Worm (Caenorhabditis elegans) whole organism, L2 larva: ENCODE measurements around the gene W09D6.5.

Experiments
- R02D3.7 ChIP-seq: fragments of 150-350 bp; optimal IDR thresholded peaks from 2 replicates; lab custom pipeline; 2014; ENCODE audit warnings: missing biosample characterization, missing genetic modification characterization
- alr-1 ChIP-seq: fragments of 150-350 bp; optimal IDR thresholded peaks from 2 replicates; lab custom pipeline; 2014; ENCODE audit warnings: missing biosample characterization, missing genetic modification characterization
- ceh-82 ChIP-seq: fragments of 150-350 bp; optimal IDR thresholded peaks from 2 replicates; lab custom pipeline; 2014; ENCODE audit warnings: missing biosample characterization, missing genetic modification characterization
- nhr-11 ChIP-seq: fragments of 150-350 bp; optimal IDR thresholded peaks from 2 replicates; lab custom pipeline; 2014; ENCODE audit warnings: missing biosample characterization, missing genetic modification characterization

ce11 chrIII:11112718-11113117 lies 24.4 kb downstream of the W09D6.5 start:
- TF ChIP-seq nhr-11 (no peak), R02D3.7 (tag; lab: Kevin White, UChicago) (no peak), ceh-82 (tag; lab: Kevin White, UChicago) (no peak), alr-1 (no peak)
